Fruit fly (Drosophila melanogaster) whole organism, embryonic: Measurements from ENCODE around the gene CG14120.
A peak's percentile ranks its signal among the peaks of the same experiment; 100 is the strongest.

Experiments used
- BtbVII ChIP-seq: fragments of 200-800 bp; sonication (Bioruptor generic); optimal IDR thresholded peaks from 3 replicates; lab custom pipeline; 2017; ENCODE audit warnings: missing biosample characterization, mild to moderate bottlenecking, missing genetic modification characterization
- CG10267 ChIP-seq: fragments of 200-800 bp; sonication (Bioruptor generic); optimal IDR thresholded peaks from 2 replicates; lab custom pipeline; 2018; ENCODE audit warnings: missing biosample characterization, mild to moderate bottlenecking, missing genetic modification characterization, moderate library complexity
- CG13624 ChIP-seq: fragments of 200-800 bp; sonication (Bioruptor generic); optimal IDR thresholded peaks from 2 replicates; lab custom pipeline; 2016; ENCODE audit warnings: missing biosample characterization, missing genetic modification characterization
- CG15514 ChIP-seq: fragments of 200-800 bp; sonication (Bioruptor generic); optimal IDR thresholded peaks from 3 replicates; lab custom pipeline; 2017; ENCODE audit warnings: missing biosample characterization, missing genetic modification characterization, mild to moderate bottlenecking, moderate library complexity, missing genetic modification reagents
- CG15601 ChIP-seq: fragments of 200-800 bp; sonication (Bioruptor generic); optimal IDR thresholded peaks from 3 replicates; lab custom pipeline; 2019; ENCODE audit warnings: missing biosample characterization, mild to moderate bottlenecking, missing genetic modification characterization, moderate library complexity
- CG16813 ChIP-seq: fragments of 200-800 bp; sonication (Bioruptor generic); IDR thresholded peaks from 3 replicates; pipeline ENCODE4 v1.3.6; 2022; ENCODE audit warnings: missing biosample characterization, missing genetic modification characterization; ENCODE audit not compliant: partially characterized antibody
- CG2120 ChIP-seq: fragments of 200-800 bp; sonication (Bioruptor generic); optimal IDR thresholded peaks from 3 replicates; lab custom pipeline; 2016; ENCODE audit warnings: missing biosample characterization, missing genetic modification characterization
- CG3281 ChIP-seq: fragments of 200-800 bp; sonication (Bioruptor generic); optimal IDR thresholded peaks from 3 replicates; lab custom pipeline; 2017; ENCODE audit warnings: missing biosample characterization, mild to moderate bottlenecking, missing genetic modification characterization
- CG3726 ChIP-seq: fragments of 200-800 bp; sonication (Bioruptor generic); IDR thresholded peaks from 3 replicates; pipeline ENCODE4, ENCODE4 v1.3.6; 2022; ENCODE audit warnings: missing biosample characterization, missing genetic modification characterization
- CG42726 ChIP-seq: fragments of 200-800 bp; sonication (Bioruptor generic); IDR thresholded peaks from 2 replicates; pipeline ENCODE4 v1.3.6; 2022; ENCODE audit warnings: missing biosample characterization, missing genetic modification characterization; ENCODE audit not compliant: partially characterized antibody
- CG4282 ChIP-seq: fragments of 200-800 bp; sonication (Bioruptor generic); optimal IDR thresholded peaks from 2 replicates; lab custom pipeline; 2016; ENCODE audit warnings: missing biosample characterization, missing genetic modification characterization
- CG43689 ChIP-seq: fragments of 200-800 bp; sonication (Bioruptor generic); IDR thresholded peaks from 2 replicates; pipeline ENCODE4 v1.3.6; 2022; ENCODE audit warnings: missing biosample characterization, missing genetic modification characterization
- CG4707 ChIP-seq: fragments of 200-800 bp; sonication (Bioruptor generic); optimal IDR thresholded peaks from 2 replicates; lab custom pipeline; 2018; ENCODE audit warnings: missing biosample characterization, mild to moderate bottlenecking, missing genetic modification characterization, moderate library complexity
- CG4730 ChIP-seq: fragments of 200-800 bp; sonication (Bioruptor generic); IDR thresholded peaks from 2 replicates; pipeline ENCODE4 v1.3.6; 2022; ENCODE audit warnings: missing biosample characterization, missing genetic modification characterization
- CG5245 ChIP-seq: fragments of 200-800 bp; sonication (Bioruptor generic); optimal IDR thresholded peaks from 3 replicates; lab custom pipeline; 2016; ENCODE audit warnings: missing biosample characterization, missing genetic modification characterization
- CG8290 ChIP-seq, 3 experiments: fragments of 200-800 bp; sonication (Bioruptor generic); optimal IDR thresholded peaks; 2 replicates each; lab custom pipeline; 2016 to 2019; ENCODE audit warnings: missing biosample characterization in 3 of 3, missing genetic modification characterization in 3 of 3, mild to moderate bottlenecking in 2 of 3, moderate library complexity in 1 of 3
- CrebB ChIP-seq: fragments of 200-800 bp; sonication (Bioruptor generic); optimal IDR thresholded peaks from 3 replicates; lab custom pipeline; 2018; ENCODE audit warnings: missing biosample characterization, mild to moderate bottlenecking, missing genetic modification characterization
- Dek ChIP-seq: fragments of 200-800 bp; sonication (Bioruptor generic); optimal IDR thresholded peaks from 3 replicates; lab custom pipeline; 2019; ENCODE audit warnings: missing biosample characterization, mild to moderate bottlenecking, missing genetic modification characterization, moderate library complexity
- Hey ChIP-seq: fragments of 200-800 bp; sonication (Bioruptor generic); optimal IDR thresholded peaks from 3 replicates; lab custom pipeline; 2018; ENCODE audit warnings: missing biosample characterization, mild to moderate bottlenecking, missing genetic modification characterization
- Hmr ChIP-seq: fragments of 200-800 bp; sonication (Bioruptor generic); optimal IDR thresholded peaks from 3 replicates; lab custom pipeline; 2017; ENCODE audit warnings: mild to moderate bottlenecking, missing biosample characterization, missing genetic modification reagents, missing genetic modification characterization
- Optix ChIP-seq: fragments of 200-800 bp; sonication (Bioruptor generic); IDR thresholded peaks from 3 replicates; pipeline ENCODE4 v1.3.6; 2022; ENCODE audit warnings: missing biosample characterization, missing genetic modification characterization
- Poxn ChIP-seq: fragments of 200-800 bp; sonication (Bioruptor generic); IDR thresholded peaks from 2 replicates; pipeline ENCODE4 v1.3.6; 2022; ENCODE audit warnings: missing biosample characterization, missing genetic modification characterization
- Sin3A ChIP-seq: fragments of >200 bp; optimal IDR thresholded peaks from 2 replicates; lab custom pipeline; 2018
- Sry-δ ChIP-seq: fragments of 200-800 bp; sonication (Bioruptor generic); optimal IDR thresholded peaks from 2 replicates; lab custom pipeline; 2016; ENCODE audit warnings: missing biosample characterization, missing genetic modification characterization
- Vsx1 ChIP-seq: fragments of 200-800 bp; sonication (Bioruptor generic); optimal IDR thresholded peaks from 2 replicates; lab custom pipeline; 2017; ENCODE audit warnings: missing biosample characterization, mild to moderate bottlenecking, missing genetic modification characterization, missing genetic modification reagents
- Xbp1 ChIP-seq: fragments of 200-800 bp; sonication (Bioruptor generic); optimal IDR thresholded peaks from 3 replicates; lab custom pipeline; 2016; ENCODE audit warnings: missing biosample characterization, mild to moderate bottlenecking, missing genetic modification characterization
- al ChIP-seq: fragments of 200-800 bp; sonication (Bioruptor generic); IDR thresholded peaks from 2 replicates; pipeline ENCODE4 v1.3.6; 2022; ENCODE audit warnings: missing biosample characterization, missing genetic modification characterization
- bab2 ChIP-seq: fragments of 200-800 bp; sonication (Bioruptor generic); optimal IDR thresholded peaks from 2 replicates; lab custom pipeline; 2016; ENCODE audit warnings: missing biosample characterization, missing genetic modification characterization
- ems ChIP-seq: fragments of 200-800 bp; sonication (Bioruptor generic); optimal IDR thresholded peaks from 3 replicates; lab custom pipeline; 2016; ENCODE audit warnings: missing biosample characterization, missing genetic modification characterization
- ewg ChIP-seq: fragments of 200-800 bp; sonication (Bioruptor generic); optimal IDR thresholded peaks from 3 replicates; lab custom pipeline; 2017; ENCODE audit warnings: mild to moderate bottlenecking, missing biosample characterization, missing genetic modification reagents, missing genetic modification characterization
- fu2 ChIP-seq: fragments of 200-800 bp; sonication (Bioruptor generic); optimal IDR thresholded peaks from 2 replicates; lab custom pipeline; 2016; ENCODE audit warnings: missing biosample characterization, missing genetic modification characterization
- hbn ChIP-seq: fragments of 200-800 bp; sonication (Bioruptor generic); IDR thresholded peaks from 2 replicates; pipeline ENCODE4 v1.3.6; 2022; ENCODE audit warnings: missing biosample characterization, missing genetic modification characterization; ENCODE audit not compliant: partially characterized antibody
- inv ChIP-seq: fragments of 200-800 bp; sonication (Bioruptor generic); IDR thresholded peaks from 2 replicates; pipeline ENCODE4 v1.3.6; 2022; ENCODE audit warnings: missing biosample characterization, missing genetic modification characterization; ENCODE audit not compliant: partially characterized antibody
- knrl ChIP-seq: fragments of 200-800 bp; sonication (Bioruptor generic); IDR thresholded peaks from 3 replicates; pipeline ENCODE4 v1.3.6; 2022; ENCODE audit warnings: missing biosample characterization, missing genetic modification characterization; ENCODE audit not compliant: partially characterized antibody
- mirr ChIP-seq: fragments of 200-800 bp; sonication (Bioruptor generic); optimal IDR thresholded peaks from 3 replicates; lab custom pipeline; 2018; ENCODE audit warnings: missing biosample characterization, mild to moderate bottlenecking, missing genetic modification characterization
- mld ChIP-seq: fragments of 200-800 bp; sonication (Bioruptor generic); IDR thresholded peaks from 3 replicates; pipeline ENCODE4 v1.3.6; 2022; ENCODE audit warnings: missing biosample characterization, missing genetic modification characterization; ENCODE audit not compliant: partially characterized antibody
- nerfin-1 ChIP-seq: fragments of 200-800 bp; sonication (Bioruptor generic); optimal IDR thresholded peaks from 3 replicates; lab custom pipeline; 2019; ENCODE audit warnings: missing biosample characterization, mild to moderate bottlenecking, missing genetic modification characterization, moderate library complexity
- onecut ChIP-seq: fragments of 200-800 bp; sonication (Bioruptor generic); IDR thresholded peaks from 2 replicates; pipeline ENCODE4 v1.3.6; 2022; ENCODE audit warnings: missing biosample characterization, missing genetic modification characterization
- scrt ChIP-seq: fragments of 200-800 bp; sonication (Bioruptor generic); optimal IDR thresholded peaks from 2 replicates; lab custom pipeline; 2018; ENCODE audit warnings: missing biosample characterization, mild to moderate bottlenecking, missing genetic modification characterization, moderate library complexity
- sd ChIP-seq: fragments of 200-800 bp; sonication (Bioruptor generic); optimal IDR thresholded peaks from 3 replicates; lab custom pipeline; 2018; ENCODE audit warnings: missing biosample characterization, mild to moderate bottlenecking, missing genetic modification characterization, moderate library complexity
- sr ChIP-seq: fragments of 200-800 bp; sonication (Bioruptor generic); IDR thresholded peaks from 3 replicates; pipeline ENCODE4 v1.3.6; 2022; ENCODE audit warnings: missing biosample characterization, missing genetic modification characterization
- stwl ChIP-seq: fragments of 200-800 bp; sonication (Bioruptor generic); optimal IDR thresholded peaks from 3 replicates; lab custom pipeline; 2018; ENCODE audit warnings: missing biosample characterization, mild to moderate bottlenecking, missing genetic modification characterization, moderate library complexity
- ttk ChIP-seq: fragments of 200-800 bp; sonication (Bioruptor generic); IDR thresholded peaks from 2 replicates; pipeline ENCODE4 v2.1.2; 2022; ENCODE audit warnings: missing biosample characterization, missing genetic modification characterization
- twi ChIP-seq: fragments of 200-800 bp; optimal IDR thresholded peaks from 2 replicates; lab custom pipeline; 2019; ENCODE audit warnings: missing biosample characterization, mild to moderate bottlenecking, missing genetic modification characterization, moderate library complexity
- unpg ChIP-seq: fragments of 200-800 bp; sonication (Bioruptor generic); optimal IDR thresholded peaks from 3 replicates; lab custom pipeline; 2018; ENCODE audit warnings: missing biosample characterization, mild to moderate bottlenecking, missing genetic modification characterization, moderate library complexity
- wor ChIP-seq: fragments of 200-800 bp; sonication (Bioruptor generic); IDR thresholded peaks from 2 replicates; pipeline ENCODE4 v1.3.6; 2022; ENCODE audit warnings: missing biosample characterization, missing genetic modification characterization

CG14120 gene

dm6 chr3L:12849867-12850301 is 35.0 kb upstream of the CG14120 start, which contains the start of the genes CG10948 and Wbp2 (continued):
- TF ChIP-seq BtbVII (peak; percentile 54), CG15514 (GFP tag; lab: Kevin White, UChicago) (no peak), ems (GFP tag; lab: Kevin White, UChicago) (no peak), wor (GFP tag; lab: Robert Waterston, UW) (no peak), Optix (GFP tag; lab: Robert Waterston, UW) (no peak), al (GFP tag; lab: Robert Waterston, UW) (no peak), Hmr (GFP tag; lab: Kevin White, UChicago) (no peak), CG4730 (GFP tag; lab: Robert Waterston, UW) (no peak), CG4707 (GFP tag; lab: Kevin White, UChicago) (no peak), CG16813 (GFP tag; lab: Robert Waterston, UW) (peak; percentile 48; the same call in 1 of the 3 replicates), twi (no peak), sr (no peak), CG5245 (GFP tag; lab: Kevin White, UChicago) (no peak), CG8290 (GFP tag; optimal IDR thresholded peaks at IDR 0.05; lab: Kevin White, UChicago) (no peak), CG8290 (tag; optimal IDR thresholded peaks at IDR 0.05; lab: Kevin White, UChicago) (no peak), CG2120 (peak; percentile 19), CG15601 (tag; lab: Kevin White, UChicago) (peak; percentile 21), Dek (tag; lab: Kevin White, UChicago) (no peak), CG43689 (GFP tag; lab: Robert Waterston, UW) (no peak), nerfin-1 (tag; lab: Kevin White, UChicago) (no peak), stwl (tag; lab: Kevin White, UChicago) (peak; percentile 97), mirr (GFP tag; lab: Kevin White, UChicago) (peak; percentile 25), Vsx1 (peak; percentile 73), CG42726 (GFP tag; lab: Robert Waterston, UW) (no peak; the same call in 1 of the 2 replicates), CG3726 (GFP tag; lab: Robert Waterston, UW) (no peak), mld (GFP tag; lab: Robert Waterston, UW) (no peak), Poxn (GFP tag; lab: Robert Waterston, UW) (no peak), CG4282 (GFP tag; lab: Kevin White, UChicago) (no peak), Sry-δ (peak; percentile 89), bab2 (no peak), CG10267 (tag; lab: Kevin White, UChicago) (peak; percentile 59), CG13624 (peak; percentile 17), ttk (GFP tag; lab: Robert Waterston, UW) (no peak), CrebB (no peak), CG3281 (GFP tag; lab: Kevin White, UChicago) (peak; percentile 72), sd (tag; lab: Kevin White, UChicago) (no peak), knrl (GFP tag; lab: Robert Waterston, UW) (0 out of 3 replicates have a peak, but pooled peaks have one; percentile 54), Xbp1 (peak; percentile 30), Sin3A (lab: Kevin White, UChicago) (peak; percentile 2)

DNA sequence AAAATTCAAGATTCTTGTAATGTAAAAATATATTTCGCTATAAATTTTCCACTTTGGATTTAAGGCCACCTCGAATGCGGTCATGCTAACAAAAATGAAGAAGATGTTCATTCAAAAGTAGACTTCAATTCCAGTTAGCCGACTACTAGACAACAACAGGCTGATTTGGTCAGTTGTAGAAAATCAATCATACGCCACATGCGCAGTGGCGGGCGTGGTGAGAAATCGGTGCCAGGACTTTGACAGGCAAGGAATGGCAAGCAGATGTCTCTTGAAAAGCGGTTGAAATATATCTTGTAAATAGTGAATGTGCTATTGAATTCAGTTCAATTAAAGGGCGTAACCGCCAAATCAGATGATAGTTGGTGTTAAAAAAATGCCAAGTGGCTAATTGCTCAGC is 31.4 kb upstream of the CG14120 start, which contains the start of gene Ent3:
Gene Ent3 (plus strand): TSS at position 224 of the 400 bp plus-strand sequence.
- TF ChIP-seq onecut (GFP tag; lab: Robert Waterston, UW) (peak; percentile 93), CG3281 (GFP tag; lab: Kevin White, UChicago) (no peak), scrt (peak; percentile 59), ewg (GFP tag; lab: Kevin White, UChicago) (peak; percentile 71), inv (no peak), Hey (tag; lab: Kevin White, UChicago) (no peak), unpg (GFP tag; lab: Kevin White, UChicago) (no peak), hbn (GFP tag; lab: Robert Waterston, UW) (no peak), fu2 (no peak)
